Worm (Caenorhabditis elegans) whole organism, midembryonic: ENCODE measurements around the gene F31D5.2.

Experiments used
- cog-1 ChIP-seq: sonication (generic microtip); optimal IDR thresholded peaks from 2 replicates; lab custom pipeline; 2016; ENCODE audit warnings: missing genetic modification characterization, missing compliant biosample characterization
- med-1 ChIP-seq: sonication (generic microtip); optimal IDR thresholded peaks from 2 replicates; lab custom pipeline; 2017; ENCODE audit warnings: missing genetic modification characterization, mild to moderate bottlenecking, missing compliant biosample characterization, antibody characterized with exemption, missing genetic modification reagents; ENCODE audit not compliant: insufficient read depth
- tab-1 ChIP-seq: fragments of 200-800 bp; sonication (Bioruptor generic); IDR thresholded peaks from 2 replicates; pipeline ENCODE4 v1.3.6; 2022; ENCODE audit warnings: missing genetic modification characterization, missing compliant biosample characterization
- ztf-23 ChIP-seq: fragments of 200-800 bp; sonication (Bioruptor generic); IDR thresholded peaks from 2 replicates; pipeline ENCODE4 v1.3.6; 2022; ENCODE audit warnings: missing genetic modification reagents, missing genetic modification characterization, missing compliant biosample characterization

DNA sequence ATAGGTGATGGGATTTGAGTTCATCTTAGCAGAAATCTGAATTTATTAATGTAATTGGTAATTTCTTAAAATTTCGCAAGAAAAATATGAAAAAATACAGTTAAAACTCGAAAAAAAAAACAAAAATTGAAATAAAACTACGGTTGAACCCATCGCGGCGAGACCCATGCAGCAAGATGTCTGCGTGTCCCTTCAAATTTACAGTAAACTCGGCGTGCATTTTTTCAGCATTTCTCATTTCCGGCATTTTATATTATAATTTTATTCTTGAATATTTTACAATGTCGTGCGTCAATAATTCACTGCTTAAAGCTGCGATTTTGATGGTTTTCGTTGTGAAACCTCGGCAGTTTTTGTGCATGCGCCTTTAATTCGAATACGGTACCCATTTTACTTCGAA lies 20.5 kb downstream of the F31D5.2 start, which contains the start of gene fbxc-43:
- TF ChIP-seq tab-1 (GFP tag; lab: Robert Waterston, UW) (no peak), ztf-23 (GFP tag; lab: Robert Waterston, UW) (no peak), cog-1 (no peak), med-1 (no peak)
